Fruit fly (Drosophila melanogaster) whole organism, embryonic: ENCODE data around the gene miple1.

Source experiments
- ATbp ChIP-seq: fragments of 200-800 bp; sonication (Bioruptor generic); optimal IDR thresholded peaks from 2 replicates; lab custom pipeline; 2017; ENCODE audit warnings: missing biosample characterization, mild to moderate bottlenecking, missing genetic modification characterization, missing genetic modification reagents
- Abd-B ChIP-seq: fragments of 200-800 bp; sonication (Bioruptor generic); optimal IDR thresholded peaks from 2 replicates; lab custom pipeline; 2018; ENCODE audit warnings: missing biosample characterization, mild to moderate bottlenecking, missing genetic modification characterization, moderate library complexity
- C15 ChIP-seq: fragments of 200-800 bp; sonication (Bioruptor generic); IDR thresholded peaks from 3 replicates; pipeline ENCODE4 v1.3.6; 2022; ENCODE audit warnings: missing biosample characterization, missing genetic modification characterization
- CG11695 ChIP-seq: fragments of 200-800 bp; sonication (Bioruptor generic); IDR thresholded peaks from 3 replicates; pipeline ENCODE4 v1.3.6; 2022; ENCODE audit warnings: missing biosample characterization, missing genetic modification characterization
- CG12155 ChIP-seq: fragments of 200-800 bp; sonication (Bioruptor generic); optimal IDR thresholded peaks from 3 replicates; lab custom pipeline; 2016; ENCODE audit warnings: missing biosample characterization, missing genetic modification characterization
- CG12236 ChIP-seq: fragments of 200-800 bp; sonication (Bioruptor generic); optimal IDR thresholded peaks from 2 replicates; lab custom pipeline; 2016; ENCODE audit warnings: missing biosample characterization, missing genetic modification characterization
- CG12942 ChIP-seq: fragments of 200-800 bp; sonication (Bioruptor generic); optimal IDR thresholded peaks from 3 replicates; lab custom pipeline; 2016; ENCODE audit warnings: missing biosample characterization, missing genetic modification characterization
- CG13296 ChIP-seq: fragments of 200-800 bp; sonication (Bioruptor generic); optimal IDR thresholded peaks from 3 replicates; lab custom pipeline; 2018; ENCODE audit warnings: missing biosample characterization, mild to moderate bottlenecking, missing genetic modification characterization
- CG1529 ChIP-seq: fragments of 200-800 bp; sonication (Bioruptor generic); optimal IDR thresholded peaks from 3 replicates; lab custom pipeline; 2018; ENCODE audit warnings: missing biosample characterization, missing genetic modification characterization
- CG17612 ChIP-seq: fragments of 200-800 bp; sonication (Bioruptor generic); IDR thresholded peaks from 2 replicates; pipeline ENCODE4 v1.3.6; 2022; ENCODE audit warnings: missing biosample characterization, missing genetic modification characterization
- CG1832 ChIP-seq: fragments of 200-800 bp; sonication (Bioruptor generic); optimal IDR thresholded peaks from 2 replicates; lab custom pipeline; 2017; ENCODE audit warnings: missing biosample characterization, mild to moderate bottlenecking, missing genetic modification characterization, inconsistent platforms
- CG30403 ChIP-seq: fragments of 200-800 bp; sonication (Bioruptor generic); optimal IDR thresholded peaks from 3 replicates; lab custom pipeline; 2016; ENCODE audit warnings: missing biosample characterization, missing genetic modification characterization
- CG3407 ChIP-seq: fragments of 200-800 bp; sonication (Bioruptor generic); optimal IDR thresholded peaks from 2 replicates; lab custom pipeline; 2018; ENCODE audit warnings: missing biosample characterization, mild to moderate bottlenecking, missing genetic modification characterization
- CG43689 ChIP-seq: fragments of 200-800 bp; sonication (Bioruptor generic); IDR thresholded peaks from 2 replicates; pipeline ENCODE4 v1.3.6; 2022; ENCODE audit warnings: missing biosample characterization, missing genetic modification characterization
- CG4707 ChIP-seq: fragments of 200-800 bp; sonication (Bioruptor generic); optimal IDR thresholded peaks from 2 replicates; lab custom pipeline; 2018; ENCODE audit warnings: missing biosample characterization, mild to moderate bottlenecking, missing genetic modification characterization, moderate library complexity
- CG7745 ChIP-seq: fragments of 200-800 bp; sonication (Bioruptor generic); optimal IDR thresholded peaks from 2 replicates; lab custom pipeline; 2018; ENCODE audit warnings: missing biosample characterization, mild to moderate bottlenecking, missing genetic modification characterization, moderate library complexity
- CHES-1-like ChIP-seq: fragments of 200-800 bp; sonication (Bioruptor generic); optimal IDR thresholded peaks from 2 replicates; lab custom pipeline; 2016; ENCODE audit warnings: missing biosample characterization, missing genetic modification characterization
- D ChIP-seq, 2 experiments: fragments of 200-800 bp in 1 of 2; fragments of >200 bp in 1 of 2; sonication (Bioruptor generic) in 1 of 2; optimal IDR thresholded peaks; 2 replicates in 1 of 2; 3 replicates in 1 of 2; lab custom pipeline; 2017; ENCODE audit warnings: mild to moderate bottlenecking in 1 of 2, missing biosample characterization in 1 of 2, missing genetic modification characterization in 1 of 2, missing genetic modification reagents in 1 of 2
- Elba2 ChIP-seq: fragments of 200-800 bp; sonication (Bioruptor generic); optimal IDR thresholded peaks from 3 replicates; lab custom pipeline; 2016; ENCODE audit warnings: missing biosample characterization, missing genetic modification characterization
- H2.0 ChIP-seq: fragments of 200-800 bp; sonication (Bioruptor generic); IDR thresholded peaks from 2 replicates; pipeline ENCODE4 v1.3.6; 2022; ENCODE audit warnings: missing biosample characterization, missing genetic modification characterization
- Hmx ChIP-seq: fragments of 200-800 bp; sonication (Bioruptor generic); optimal IDR thresholded peaks from 2 replicates; lab custom pipeline; 2016; ENCODE audit warnings: missing biosample characterization, missing genetic modification characterization
- Hr3 ChIP-seq: fragments of 200-800 bp; sonication (Bioruptor generic); optimal IDR thresholded peaks from 3 replicates; lab custom pipeline; 2016; ENCODE audit warnings: missing biosample characterization, missing genetic modification characterization
- Hr51 ChIP-seq, 2 experiments: fragments of 200-800 bp; sonication (Bioruptor generic); optimal IDR thresholded peaks; 2 replicates in 1 of 2; 3 replicates in 1 of 2; lab custom pipeline; 2016 to 2018; ENCODE audit warnings: missing biosample characterization in 2 of 2, missing genetic modification characterization in 2 of 2, mild to moderate bottlenecking in 1 of 2, moderate library complexity in 1 of 2
- Hr78 ChIP-seq, 2 experiments: fragments of 200-800 bp in 1 of 2; fragments of >200 bp in 1 of 2; sonication (Bioruptor generic) in 1 of 2; optimal IDR thresholded peaks; 2 replicates each; lab custom pipeline; 2017 to 2019; ENCODE audit warnings: missing biosample characterization in 2 of 2, missing genetic modification characterization in 2 of 2, mild to moderate bottlenecking in 1 of 2, moderate library complexity in 1 of 2
- Kr ChIP-seq: fragments of 200-800 bp; sonication (Bioruptor generic); optimal IDR thresholded peaks from 2 replicates; lab custom pipeline; 2017; ENCODE audit warnings: missing biosample characterization, mild to moderate bottlenecking, missing genetic modification characterization
- Lhr ChIP-seq: fragments of 200-800 bp; sonication (Bioruptor generic); optimal IDR thresholded peaks from 3 replicates; lab custom pipeline; 2017; ENCODE audit warnings: mild to moderate bottlenecking, missing biosample characterization, missing genetic modification reagents, missing genetic modification characterization
- Max ChIP-seq: fragments of 200-800 bp; sonication (Bioruptor generic); optimal IDR thresholded peaks from 2 replicates; lab custom pipeline; 2016; ENCODE audit warnings: missing biosample characterization, mild to moderate bottlenecking, missing genetic modification characterization
- Neu2 ChIP-seq: fragments of 200-800 bp; sonication (Bioruptor generic); optimal IDR thresholded peaks from 3 replicates; lab custom pipeline; 2016; ENCODE audit warnings: missing biosample characterization, missing genetic modification characterization, borderline replicate concordance
- Opbp ChIP-seq: fragments of 200-800 bp; sonication (Bioruptor generic); IDR thresholded peaks from 3 replicates; pipeline ENCODE4 v1.3.6; 2022; ENCODE audit warnings: missing biosample characterization, missing genetic modification characterization; ENCODE audit not compliant: partially characterized antibody
- Ptx1 ChIP-seq: fragments of 200-800 bp; sonication (Bioruptor generic); IDR thresholded peaks from 2 replicates; pipeline ENCODE4 v1.3.6; 2022; ENCODE audit warnings: missing biosample characterization, missing genetic modification characterization
- chn ChIP-seq: fragments of 200-800 bp; sonication (Bioruptor generic); optimal IDR thresholded peaks from 2 replicates; lab custom pipeline; 2016; ENCODE audit warnings: missing biosample characterization, missing genetic modification characterization
- ci ChIP-seq: fragments of 200-800 bp; sonication (Bioruptor generic); IDR thresholded peaks from 3 replicates; pipeline ENCODE4 v1.3.6; 2022; ENCODE audit warnings: missing biosample characterization, missing genetic modification characterization
- crol ChIP-seq: fragments of 200-800 bp; sonication (Bioruptor generic); IDR thresholded peaks from 2 replicates; pipeline ENCODE4 v1.3.6; 2022; ENCODE audit warnings: missing biosample characterization, missing genetic modification characterization
- dan ChIP-seq: fragments of 200-800 bp; sonication (Bioruptor generic); IDR thresholded peaks from 2 replicates; pipeline ENCODE4 v1.3.6; 2022; ENCODE audit warnings: missing biosample characterization, missing genetic modification characterization
- dimm ChIP-seq: fragments of 200-800 bp; sonication (Bioruptor generic); IDR thresholded peaks from 2 replicates; pipeline ENCODE4 v1.3.6; 2022; ENCODE audit warnings: missing biosample characterization, missing genetic modification characterization
- gfzf ChIP-seq: fragments of 200-800 bp; sonication (Bioruptor generic); optimal IDR thresholded peaks from 2 replicates; lab custom pipeline; 2016; ENCODE audit warnings: missing biosample characterization, mild to moderate bottlenecking, missing genetic modification characterization, moderate library complexity
- grau ChIP-seq: fragments of 200-800 bp; optimal IDR thresholded peaks from 3 replicates; lab custom pipeline; 2019; ENCODE audit warnings: missing biosample characterization, mild to moderate bottlenecking, missing genetic modification characterization, moderate library complexity
- ham ChIP-seq: fragments of 200-800 bp; sonication (Bioruptor generic); IDR thresholded peaks from 2 replicates; pipeline ENCODE4 v1.3.6; 2022; ENCODE audit warnings: missing biosample characterization, missing genetic modification characterization
- hb ChIP-seq: fragments of 200-800 bp; sonication (Bioruptor generic); IDR thresholded peaks from 3 replicates; pipeline ENCODE4 v1.3.6; 2022; ENCODE audit warnings: missing biosample characterization, missing genetic modification characterization; ENCODE audit not compliant: partially characterized antibody
- her ChIP-seq: fragments of 200-800 bp; sonication (Bioruptor generic); optimal IDR thresholded peaks from 2 replicates; lab custom pipeline; 2016; ENCODE audit warnings: missing biosample characterization, missing genetic modification characterization
- jumu ChIP-seq: fragments of 200-800 bp; sonication (Bioruptor generic); optimal IDR thresholded peaks from 3 replicates; lab custom pipeline; 2016; ENCODE audit warnings: missing biosample characterization, missing genetic modification characterization
- kay ChIP-seq: fragments of 200-800 bp; sonication (Bioruptor generic); optimal IDR thresholded peaks from 2 replicates; lab custom pipeline; 2016; ENCODE audit warnings: missing biosample characterization, missing genetic modification characterization
- mld ChIP-seq: fragments of 200-800 bp; sonication (Bioruptor generic); IDR thresholded peaks from 3 replicates; pipeline ENCODE4 v1.3.6; 2022; ENCODE audit warnings: missing biosample characterization, missing genetic modification characterization; ENCODE audit not compliant: partially characterized antibody
- scrt ChIP-seq: fragments of 200-800 bp; sonication (Bioruptor generic); optimal IDR thresholded peaks from 2 replicates; lab custom pipeline; 2018; ENCODE audit warnings: missing biosample characterization, mild to moderate bottlenecking, missing genetic modification characterization, moderate library complexity
- slbo ChIP-seq: fragments of 200-800 bp; sonication (Bioruptor generic); IDR thresholded peaks from 2 replicates; pipeline ENCODE4 v1.3.6; 2022; ENCODE audit warnings: missing biosample characterization, missing genetic modification characterization
- sna ChIP-seq: fragments of 200-800 bp; sonication (Bioruptor generic); IDR thresholded peaks from 2 replicates; pipeline ENCODE4 v1.3.6; 2022; ENCODE audit warnings: missing biosample characterization, missing genetic modification characterization; ENCODE audit not compliant: partially characterized antibody
- usp ChIP-seq: fragments of >200 bp; optimal IDR thresholded peaks from 2 replicates; lab custom pipeline; 2017; ENCODE audit warnings: missing biosample characterization, missing genetic modification characterization
- wek ChIP-seq: fragments of 200-800 bp; sonication (Bioruptor generic); optimal IDR thresholded peaks from 3 replicates; lab custom pipeline; 2018; ENCODE audit warnings: missing biosample characterization, mild to moderate bottlenecking, missing genetic modification characterization, moderate library complexity

Gene miple1

DNA sequence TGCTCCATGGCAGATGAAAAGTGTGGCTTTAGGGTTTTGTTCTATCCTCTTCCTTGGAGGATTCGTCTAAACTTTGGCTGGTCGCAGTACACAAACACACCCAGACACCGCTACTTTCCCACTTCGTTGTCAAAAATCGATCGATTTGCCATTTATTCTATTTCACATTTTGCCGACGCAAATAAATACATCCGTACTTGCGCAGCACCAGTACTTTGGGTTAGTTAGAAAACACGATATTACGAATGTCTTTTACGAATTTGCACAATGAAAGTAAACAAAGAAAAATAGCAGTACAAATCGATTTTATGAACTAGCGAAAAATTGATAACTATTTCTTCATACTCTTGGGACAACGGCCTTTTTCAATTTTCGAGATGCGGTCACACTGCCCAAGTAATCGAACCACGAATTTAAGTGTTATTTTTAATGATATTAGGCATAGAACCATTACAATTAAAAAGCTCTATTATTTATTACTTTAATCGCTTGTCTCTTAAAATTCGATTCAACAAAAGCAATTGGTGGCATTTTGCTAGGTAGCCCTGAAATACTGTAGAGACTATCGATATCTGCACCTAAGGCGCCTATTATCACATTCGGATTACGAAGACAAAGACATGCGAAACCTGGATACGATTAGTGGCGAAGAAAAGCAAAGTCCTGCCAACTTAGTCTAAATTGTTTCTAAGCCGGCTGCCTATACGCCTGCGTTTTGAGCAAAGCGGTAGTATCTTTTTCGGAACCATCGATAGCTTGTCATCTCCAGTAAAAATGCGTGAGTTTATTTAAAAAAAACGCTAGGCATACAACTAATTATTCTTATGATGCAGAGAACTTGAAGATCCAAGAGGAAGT lies 9.3 kb upstream of the miple1 start, which contains the start of the genes DIP2 and wac (continued):
- peak; percentile 82 for TF ChIP-seq CG12155 (GFP tag; lab: Kevin White, UChicago)
- peak; percentile 76; the same call in 2 of the 3 replicates for TF ChIP-seq hb (GFP tag; lab: Robert Waterston, UW)
- peak; percentile 49 for TF ChIP-seq kay (GFP tag; lab: Kevin White, UChicago)
- TF ChIP-seq CG1529 (GFP tag; lab: Kevin White, UChicago) = no peak
- TF ChIP-seq chn (GFP tag; lab: Kevin White, UChicago) = peak; percentile 83
- TF ChIP-seq scrt (GFP tag; lab: Kevin White, UChicago) = no peak
- TF ChIP-seq CG1832 (GFP tag; lab: Kevin White, UChicago) = no peak
- TF ChIP-seq Elba2 (GFP tag; lab: Kevin White, UChicago) = peak; percentile 56
- peak; percentile 87 for TF ChIP-seq Opbp
- TF ChIP-seq mld (GFP tag; lab: Robert Waterston, UW) = peak; percentile 63; the same call in 2 of the 3 replicates
- TF ChIP-seq CG11695 (GFP tag; lab: Robert Waterston, UW) = no peak
- peak; percentile 85 for TF ChIP-seq sna (GFP tag; lab: Robert Waterston, UW)
- peak in 1 of 2 experiments; percentile 82 for TF ChIP-seq Hr51 (GFP tag; optimal IDR thresholded peaks at IDR 0.05; lab: Kevin White, UChicago)
- TF ChIP-seq C15 (GFP tag; lab: Robert Waterston, UW) = no peak
- peak; percentile 45 for TF ChIP-seq CG12236
- TF ChIP-seq CG3407 = no peak
- peak; percentile 85 for TF ChIP-seq Lhr (GFP tag; lab: Kevin White, UChicago)
- TF ChIP-seq slbo = peak; percentile 89
- TF ChIP-seq Neu2 (GFP tag; lab: Kevin White, UChicago) = peak; percentile 22
- peak; percentile 62 for TF ChIP-seq grau (tag; lab: Kevin White, UChicago)
- no peak for TF ChIP-seq dan
- TF ChIP-seq Ptx1 (GFP tag; lab: Robert Waterston, UW) = peak; percentile 81
- peak; percentile 82 for TF ChIP-seq CG12942 (GFP tag; lab: Kevin White, UChicago)
- no peak for TF ChIP-seq Kr (GFP tag; lab: Kevin White, UChicago)
- TF ChIP-seq dimm (GFP tag; lab: Robert Waterston, UW) = no peak
- TF ChIP-seq usp = no peak
- peak; percentile 83 for TF ChIP-seq CG30403 (GFP tag; lab: Kevin White, UChicago)
- no peak for TF ChIP-seq crol
- no peak for TF ChIP-seq D (optimal IDR thresholded peaks at IDR 0.05; lab: Kevin White, UChicago)
- peak; percentile 59 for TF ChIP-seq D (GFP tag; optimal IDR thresholded peaks at IDR 0.05; lab: Kevin White, UChicago)
- peak; percentile 75 for TF ChIP-seq Hr3 (GFP tag; lab: Kevin White, UChicago)
- TF ChIP-seq ci (GFP tag; lab: Robert Waterston, UW) = peak; percentile 87
- TF ChIP-seq jumu (GFP tag; lab: Kevin White, UChicago) = peak; percentile 93
- TF ChIP-seq Hr78 (GFP tag; optimal IDR thresholded peaks at IDR 0.05; lab: Kevin White, UChicago) = no peak
- peak; percentile 59; the same call in 1 of the 2 replicates for TF ChIP-seq H2.0 (GFP tag; lab: Robert Waterston, UW)
- TF ChIP-seq Max (GFP tag; lab: Kevin White, UChicago) = peak; percentile 70
- TF ChIP-seq her = peak; percentile 86
- peak; percentile 89 for TF ChIP-seq gfzf (GFP tag; lab: Kevin White, UChicago)
- TF ChIP-seq CG43689 (GFP tag; lab: Robert Waterston, UW) = no peak
- no peak for TF ChIP-seq Hmx
- peak; percentile 36; the same call in 1 of the 2 replicates for TF ChIP-seq CG17612 (GFP tag; lab: Robert Waterston, UW)
- peak; percentile 4 for TF ChIP-seq ATbp (GFP tag; lab: Kevin White, UChicago)
- TF ChIP-seq ham (GFP tag; lab: Robert Waterston, UW) = peak; percentile 14; the same call in 1 of the 2 replicates
- peak; percentile 69 for TF ChIP-seq CHES-1-like
- TF ChIP-seq wek (GFP tag; lab: Kevin White, UChicago) = no peak
- TF ChIP-seq CG7745 = no peak
- no peak for TF ChIP-seq Abd-B (GFP tag; lab: Kevin White, UChicago)
- TF ChIP-seq CG4707 = peak; percentile 8
- peak; percentile 63 for TF ChIP-seq CG13296 (GFP tag; lab: Kevin White, UChicago)
